Fruit fly (Drosophila melanogaster) whole organism, embryonic: Measurements from ENCODE around the gene CG6878.

Source experiments
- Ada2b ChIP-seq: fragments of 200-800 bp; sonication (Bioruptor generic); IDR thresholded peaks from 2 replicates; pipeline ENCODE4 v1.3.6; 2022; ENCODE audit warnings: missing biosample characterization, missing genetic modification characterization
- Antp ChIP-seq: fragments of 200-800 bp; sonication (Bioruptor generic); optimal IDR thresholded peaks from 3 replicates; lab custom pipeline; 2016; ENCODE audit warnings: missing biosample characterization, missing genetic modification characterization
- Bteb2 ChIP-seq: fragments of 200-800 bp; sonication (Bioruptor generic); optimal IDR thresholded peaks from 2 replicates; lab custom pipeline; 2016; ENCODE audit warnings: missing biosample characterization, missing genetic modification characterization
- CG10959 ChIP-seq: fragments of 200-800 bp; sonication (Bioruptor generic); IDR thresholded peaks from 2 replicates; pipeline ENCODE4 v1.3.6; 2022; ENCODE audit warnings: missing biosample characterization, missing genetic modification characterization
- CG11398 ChIP-seq: fragments of 200-800 bp; sonication (Bioruptor generic); optimal IDR thresholded peaks from 2 replicates; lab custom pipeline; 2016; ENCODE audit warnings: missing biosample characterization, missing genetic modification characterization
- CG11696 ChIP-seq: fragments of 200-800 bp; sonication (Bioruptor generic); IDR thresholded peaks from 2 replicates; pipeline ENCODE4 v1.3.6; 2022; ENCODE audit warnings: missing biosample characterization, missing genetic modification characterization
- CG12299 ChIP-seq: fragments of 200-800 bp; sonication (Bioruptor generic); optimal IDR thresholded peaks from 2 replicates; lab custom pipeline; 2018; ENCODE audit warnings: missing biosample characterization, mild to moderate bottlenecking, missing genetic modification characterization
- CG14860 ChIP-seq: fragments of 200-800 bp; sonication (Bioruptor generic); IDR thresholded peaks from 3 replicates; pipeline ENCODE4 v1.3.6; 2022; ENCODE audit warnings: missing biosample characterization, missing genetic modification characterization; ENCODE audit not compliant: partially characterized antibody
- CG14965 ChIP-seq: fragments of 200-800 bp; sonication (Bioruptor generic); optimal IDR thresholded peaks from 2 replicates; lab custom pipeline; 2016; ENCODE audit warnings: missing biosample characterization, missing genetic modification characterization, borderline replicate concordance
- CG17385 ChIP-seq: fragments of 200-800 bp; sonication (Bioruptor generic); optimal IDR thresholded peaks from 3 replicates; lab custom pipeline; 2018; ENCODE audit warnings: missing biosample characterization, mild to moderate bottlenecking, missing genetic modification characterization
- CG18599 ChIP-seq: fragments of 200-800 bp; sonication (Bioruptor generic); optimal IDR thresholded peaks from 3 replicates; lab custom pipeline; 2017; ENCODE audit warnings: missing biosample characterization, missing genetic modification characterization, mild to moderate bottlenecking, moderate library complexity, missing genetic modification reagents
- CG2120 ChIP-seq: fragments of 200-800 bp; sonication (Bioruptor generic); optimal IDR thresholded peaks from 3 replicates; lab custom pipeline; 2016; ENCODE audit warnings: missing biosample characterization, missing genetic modification characterization
- CG2875 ChIP-seq: fragments of 200-800 bp; sonication (Bioruptor generic); optimal IDR thresholded peaks from 2 replicates; lab custom pipeline; 2017; ENCODE audit warnings: missing biosample characterization, mild to moderate bottlenecking, missing genetic modification characterization, missing genetic modification reagents
- CG4328 ChIP-seq: fragments of 200-800 bp; sonication (Bioruptor generic); optimal IDR thresholded peaks from 3 replicates; lab custom pipeline; 2017; ENCODE audit warnings: missing biosample characterization, missing genetic modification reagents, missing genetic modification characterization
- CG6683 ChIP-seq: fragments of 200-800 bp; sonication (Bioruptor generic); optimal IDR thresholded peaks from 2 replicates; lab custom pipeline; 2017; ENCODE audit warnings: missing biosample characterization, mild to moderate bottlenecking, missing genetic modification characterization, missing genetic modification reagents
- CG6765 ChIP-seq: fragments of 200-800 bp; sonication (Bioruptor generic); optimal IDR thresholded peaks from 3 replicates; lab custom pipeline; 2017; ENCODE audit warnings: missing biosample characterization, mild to moderate bottlenecking, missing genetic modification characterization
- CG8281 ChIP-seq: fragments of 200-800 bp; sonication (Bioruptor generic); optimal IDR thresholded peaks from 2 replicates; lab custom pipeline; 2018; ENCODE audit warnings: missing biosample characterization, mild to moderate bottlenecking, missing genetic modification characterization, moderate library complexity
- CG8290 ChIP-seq, 3 experiments: fragments of 200-800 bp; sonication (Bioruptor generic); optimal IDR thresholded peaks; 2 replicates each; lab custom pipeline; 2016 to 2019; ENCODE audit warnings: missing biosample characterization in 3 of 3, missing genetic modification characterization in 3 of 3, mild to moderate bottlenecking in 2 of 3, moderate library complexity in 1 of 3
- CG8359 ChIP-seq: fragments of 200-800 bp; sonication (Bioruptor generic); optimal IDR thresholded peaks from 2 replicates; lab custom pipeline; 2017; ENCODE audit warnings: missing biosample characterization, mild to moderate bottlenecking, missing genetic modification characterization, borderline replicate concordance
- CG8388 ChIP-seq: fragments of 200-800 bp; sonication (Bioruptor generic); optimal IDR thresholded peaks from 2 replicates; lab custom pipeline; 2019; ENCODE audit warnings: missing biosample characterization, mild to moderate bottlenecking, missing genetic modification characterization, moderate library complexity
- CG8924 ChIP-seq: fragments of 200-800 bp; optimal IDR thresholded peaks from 3 replicates; lab custom pipeline; 2019; ENCODE audit warnings: missing biosample characterization, mild to moderate bottlenecking, missing genetic modification characterization, moderate library complexity
- CG9437 ChIP-seq: fragments of 200-800 bp; sonication (Bioruptor generic); optimal IDR thresholded peaks from 2 replicates; lab custom pipeline; 2018; ENCODE audit warnings: missing biosample characterization, mild to moderate bottlenecking, missing genetic modification characterization
- CG9817 ChIP-seq: fragments of 200-800 bp; sonication (Bioruptor generic); optimal IDR thresholded peaks from 2 replicates; lab custom pipeline; 2018; ENCODE audit warnings: missing biosample characterization, mild to moderate bottlenecking, missing genetic modification characterization, moderate library complexity
- CG9932 ChIP-seq: fragments of 200-800 bp; sonication (Bioruptor generic); IDR thresholded peaks from 2 replicates; pipeline ENCODE4 v1.3.6; 2022; ENCODE audit warnings: missing biosample characterization, missing genetic modification characterization
- CTCF ChIP-seq: fragments of 200-800 bp; sonication (Bioruptor generic); optimal IDR thresholded peaks from 2 replicates; lab custom pipeline; 2017; ENCODE audit warnings: missing biosample characterization, mild to moderate bottlenecking, missing genetic modification characterization, moderate library complexity
- Dfd ChIP-seq, 2 experiments: fragments of >200 bp; optimal IDR thresholded peaks; 2 replicates each; lab custom pipeline; 2017; ENCODE audit warnings: missing biosample characterization in 2 of 2, missing genetic modification characterization in 2 of 2
- Dip2 ChIP-seq: fragments of 200-800 bp; sonication (Bioruptor generic); IDR thresholded peaks from 2 replicates; pipeline ENCODE4 v1.3.6; 2022; ENCODE audit warnings: missing biosample characterization, missing genetic modification characterization
- Doc3 ChIP-seq: fragments of 200-800 bp; sonication (Bioruptor generic); IDR thresholded peaks from 3 replicates; pipeline ENCODE4 v1.3.6; 2022; ENCODE audit warnings: missing biosample characterization, missing genetic modification characterization; ENCODE audit not compliant: partially characterized antibody
- HmgD ChIP-seq: fragments of 200-800 bp; sonication (Bioruptor generic); optimal IDR thresholded peaks from 3 replicates; lab custom pipeline; 2016; ENCODE audit warnings: missing biosample characterization, missing genetic modification characterization
- Jarid2 ChIP-seq: fragments of 200-800 bp; sonication (Bioruptor generic); optimal IDR thresholded peaks from 3 replicates; lab custom pipeline; 2017; ENCODE audit warnings: mild to moderate bottlenecking, missing biosample characterization, missing genetic modification reagents, missing genetic modification characterization
- Med ChIP-seq: fragments of 200-800 bp; sonication (Bioruptor generic); peaks from one replicate; lab custom pipeline; 2016; ENCODE audit warnings: missing biosample characterization, missing genetic modification characterization, mild to moderate bottlenecking, inconsistent platforms, moderate library complexity
- Opbp ChIP-seq: fragments of 200-800 bp; sonication (Bioruptor generic); IDR thresholded peaks from 3 replicates; pipeline ENCODE4 v1.3.6; 2022; ENCODE audit warnings: missing biosample characterization, missing genetic modification characterization; ENCODE audit not compliant: partially characterized antibody
- Sox102F ChIP-seq: fragments of 200-800 bp; sonication (Bioruptor generic); optimal IDR thresholded peaks from 2 replicates; lab custom pipeline; 2018; ENCODE audit warnings: missing biosample characterization, mild to moderate bottlenecking, missing genetic modification characterization, moderate library complexity
- bowl ChIP-seq: fragments of 200-800 bp; sonication (Bioruptor generic); IDR thresholded peaks from 2 replicates; pipeline ENCODE4 v1.3.6; 2022; ENCODE audit warnings: missing biosample characterization, missing genetic modification characterization
- caup ChIP-seq: fragments of 200-800 bp; sonication (Bioruptor generic); optimal IDR thresholded peaks from 3 replicates; lab custom pipeline; 2017; ENCODE audit warnings: missing biosample characterization, mild to moderate bottlenecking, missing genetic modification characterization, moderate library complexity; ENCODE audit not compliant: severe bottlenecking
- corto ChIP-seq: fragments of 200-800 bp; sonication (Bioruptor generic); optimal IDR thresholded peaks from 2 replicates; lab custom pipeline; 2016; ENCODE audit warnings: missing biosample characterization, mild to moderate bottlenecking, missing genetic modification characterization, moderate library complexity
- dpn ChIP-seq, 2 experiments: fragments of 200-800 bp; sonication (Bioruptor generic); optimal IDR thresholded peaks; 3 replicates each; lab custom pipeline; 2016; ENCODE audit warnings: missing biosample characterization in 2 of 2, missing genetic modification characterization in 2 of 2
- dysf ChIP-seq: fragments of 200-800 bp; sonication (Bioruptor generic); IDR thresholded peaks from 3 replicates; pipeline ENCODE4 v1.3.6; 2022; ENCODE audit warnings: missing biosample characterization, missing genetic modification characterization
- en ChIP-seq: fragments of 200-800 bp; sonication (Bioruptor generic); optimal IDR thresholded peaks from 2 replicates; lab custom pipeline; 2016; ENCODE audit warnings: missing biosample characterization, missing genetic modification characterization
- fd102C ChIP-seq: fragments of 200-800 bp; sonication (Bioruptor generic); optimal IDR thresholded peaks from 2 replicates; lab custom pipeline; 2018; ENCODE audit warnings: missing biosample characterization, mild to moderate bottlenecking, missing genetic modification characterization, moderate library complexity
- fd96Cb ChIP-seq: fragments of 200-800 bp; sonication (Bioruptor generic); optimal IDR thresholded peaks from 2 replicates; lab custom pipeline; 2018; ENCODE audit warnings: missing biosample characterization, mild to moderate bottlenecking, missing genetic modification characterization, moderate library complexity
- jigr1 ChIP-seq: fragments of 200-800 bp; sonication (Bioruptor generic); IDR thresholded peaks from 3 replicates; pipeline ENCODE4 v1.3.6; 2022; ENCODE audit warnings: missing biosample characterization, missing genetic modification characterization
- tll ChIP-seq, 2 experiments: fragments of 200-800 bp in 1 of 2; fragments of >200 bp in 1 of 2; sonication (Bioruptor generic) in 1 of 2; optimal IDR thresholded peaks; 2 replicates each; lab custom pipeline; 2017 to 2019; ENCODE audit warnings: missing biosample characterization in 2 of 2, missing genetic modification characterization in 2 of 2, mild to moderate bottlenecking in 1 of 2, moderate library complexity in 1 of 2
- ttk ChIP-seq: fragments of 200-800 bp; sonication (Bioruptor generic); IDR thresholded peaks from 2 replicates; pipeline ENCODE4 v2.1.2; 2022; ENCODE audit warnings: missing biosample characterization, missing genetic modification characterization
- tup ChIP-seq: fragments of 200-800 bp; sonication (Bioruptor generic); optimal IDR thresholded peaks from 2 replicates; lab custom pipeline; 2016; ENCODE audit warnings: missing biosample characterization, mild to moderate bottlenecking, missing genetic modification characterization, moderate library complexity
- unc-4 ChIP-seq: fragments of 200-800 bp; sonication (Bioruptor generic); IDR thresholded peaks from 2 replicates; pipeline ENCODE4 v1.3.6; 2022; ENCODE audit warnings: missing biosample characterization, missing genetic modification characterization; ENCODE audit not compliant: partially characterized antibody
- zfh1 ChIP-seq: fragments of 200-800 bp; sonication (Bioruptor generic); IDR thresholded peaks from 3 replicates; pipeline ENCODE4 v1.3.6; 2022; ENCODE audit warnings: missing biosample characterization, missing genetic modification characterization

CG6878 gene

DNA sequence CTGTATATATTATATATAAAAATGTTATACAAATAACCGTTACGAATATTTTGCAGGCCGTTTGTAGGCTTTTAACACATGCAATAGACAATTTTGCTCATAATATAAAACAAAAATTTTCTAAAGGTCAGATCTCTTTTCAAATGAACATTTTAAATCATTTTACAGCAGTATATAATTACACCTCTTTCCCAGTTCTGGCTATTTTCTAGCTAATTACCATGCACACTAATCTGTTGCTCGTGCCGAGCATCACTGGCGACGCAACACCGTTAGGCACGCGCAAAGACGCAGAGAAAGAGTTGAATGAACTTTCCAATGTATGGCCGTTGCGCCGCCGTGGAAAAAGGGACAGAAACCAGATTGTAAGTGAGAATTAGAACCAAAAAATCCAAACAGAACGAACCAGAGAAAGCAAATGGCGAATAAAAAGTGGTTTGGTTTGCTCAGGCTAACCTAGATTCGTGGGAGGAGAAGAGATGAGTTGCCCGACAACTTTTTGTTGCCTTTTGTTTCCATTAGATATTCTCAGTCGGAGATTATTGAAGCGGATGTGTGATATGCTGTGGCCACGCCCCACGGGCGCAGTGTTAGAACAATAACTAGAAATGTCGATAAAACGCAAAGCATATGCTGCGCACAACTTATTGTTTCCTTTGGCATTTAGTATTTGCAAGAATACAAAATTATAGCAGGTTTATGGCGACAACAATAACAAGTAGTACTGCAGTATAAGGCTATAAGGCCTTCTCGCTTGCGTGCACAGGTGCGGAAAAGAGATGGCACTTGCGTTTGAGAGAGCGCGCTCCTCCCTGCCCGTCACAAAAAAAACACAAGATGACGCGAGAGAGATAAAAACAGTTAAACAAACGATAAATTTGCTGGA, 20.3 kb upstream of the CG6878 start (continued):
- no peak for TF ChIP-seq fd96Cb (tag; lab: Kevin White, UChicago)
- peak; percentile 3 for TF ChIP-seq CG9817 (tag; lab: Kevin White, UChicago)
- TF ChIP-seq bowl = no peak
- peak; percentile 35 for TF ChIP-seq CG9437 (GFP tag; lab: Kevin White, UChicago)
- no peak for TF ChIP-seq CG17385 (GFP tag; lab: Kevin White, UChicago)
- TF ChIP-seq CG14860 (GFP tag; lab: Robert Waterston, UW) = no peak
- TF ChIP-seq Dfd (GFP tag; optimal IDR thresholded peaks at IDR 0.05; lab: Kevin White, UChicago) = no peak
- no peak for TF ChIP-seq tup (GFP tag; lab: Kevin White, UChicago)
- peak in 1 of 2 experiments; percentile 36 for TF ChIP-seq dpn (GFP tag; optimal IDR thresholded peaks at IDR 0.05; lab: Kevin White, UChicago)
- TF ChIP-seq CG4328 = no peak
- TF ChIP-seq Opbp (GFP tag; lab: Robert Waterston, UW) = no peak
- TF ChIP-seq ttk (GFP tag; lab: Robert Waterston, UW) = peak; percentile 37; the same call in 1 of the 2 replicates
- no peak for TF ChIP-seq Antp (GFP tag; lab: Kevin White, UChicago)
- no peak for TF ChIP-seq Ada2b (GFP tag; lab: Robert Waterston, UW)
- no peak for TF ChIP-seq Bteb2
- no peak for TF ChIP-seq CG6683
- TF ChIP-seq CG8388 (GFP tag; lab: Kevin White, UChicago) = no peak
- no peak for TF ChIP-seq CTCF (GFP tag; lab: Kevin White, UChicago)
- no peak for TF ChIP-seq unc-4 (GFP tag; lab: Robert Waterston, UW)
- TF ChIP-seq caup (GFP tag; lab: Kevin White, UChicago) = no peak
- no peak for TF ChIP-seq HmgD (GFP tag; lab: Kevin White, UChicago)
- TF ChIP-seq CG14965 (GFP tag; lab: Kevin White, UChicago) = no peak
- no peak for TF ChIP-seq Jarid2 (GFP tag; lab: Kevin White, UChicago)
- no peak for TF ChIP-seq CG11398 (GFP tag; lab: Kevin White, UChicago)
- TF ChIP-seq CG8359 (GFP tag; lab: Kevin White, UChicago) = no peak
- no peak for TF ChIP-seq en (GFP tag; lab: Kevin White, UChicago)
- no peak for TF ChIP-seq CG8290 (GFP tag; optimal IDR thresholded peaks at IDR 0.05; lab: Kevin White, UChicago)
- peak; percentile 50 to 66 for TF ChIP-seq CG8290 (tag; optimal IDR thresholded peaks at IDR 0.05; lab: Kevin White, UChicago)
- TF ChIP-seq CG9932 (GFP tag; lab: Robert Waterston, UW) = peak; percentile 64
- TF ChIP-seq CG2120 (GFP tag; lab: Kevin White, UChicago) = peak; percentile 26
- no peak for TF ChIP-seq CG8281 (tag; lab: Kevin White, UChicago)
- no peak for TF ChIP-seq CG8924
- 0 out of 2 replicates have a peak, but pooled peaks have one; percentile 18 for TF ChIP-seq CG11696
- no peak for TF ChIP-seq tll (GFP tag; optimal IDR thresholded peaks at IDR 0.05; lab: Kevin White, UChicago)
- TF ChIP-seq Sox102F = no peak
- TF ChIP-seq CG10959 (GFP tag; lab: Robert Waterston, UW) = no peak
- TF ChIP-seq Med (GFP tag; lab: Kevin White, UChicago) = peak; percentile 53
- TF ChIP-seq zfh1 (GFP tag; lab: Robert Waterston, UW) = peak; percentile 65; the same call in 2 of the 3 replicates
- TF ChIP-seq dysf = peak; percentile 14; the same call in 1 of the 3 replicates
- TF ChIP-seq corto (GFP tag; lab: Kevin White, UChicago) = no peak
- no peak for TF ChIP-seq CG2875 (GFP tag; lab: Kevin White, UChicago)
- no peak for TF ChIP-seq CG6765 (GFP tag; lab: Kevin White, UChicago)
- TF ChIP-seq Dip2 (GFP tag; lab: Robert Waterston, UW) = no peak
- TF ChIP-seq CG12299 = no peak
- 0 out of 3 replicates have a peak, but pooled peaks have one; percentile 13 for TF ChIP-seq Doc3 (GFP tag; lab: Robert Waterston, UW)
- TF ChIP-seq CG18599 (GFP tag; lab: Kevin White, UChicago) = no peak
- no peak for TF ChIP-seq jigr1 (GFP tag; lab: Robert Waterston, UW)
- TF ChIP-seq fd102C = no peak
